Worm (Caenorhabditis elegans): ENCODE results near the gene osm-5.

ce11 chrX:2942327-2942726 lies 41.7 kb upstream of the osm-5 start:
- no peak for TF ChIP-seq ccch-3 (GFP tag; optimal IDR thresholded peaks at IDR 0.05)
- no peak for TF ChIP-seq let-526 (GFP tag; IDR thresholded peaks at IDR 0.05)
- no peak for TF ChIP-seq unc-62 (GFP tag; optimal IDR thresholded peaks at IDR 0.05)
- no peak for TF ChIP-seq dpl-1 (GFP tag; optimal IDR thresholded peaks at IDR 0.05)
- no peak for TF ChIP-seq K11D2.4 (GFP tag; IDR thresholded peaks at IDR 0.05)
